Worm (Caenorhabditis elegans) whole organism, L4 larva: ENCODE data around the gene Y55F3AM.13.

Source experiments
- R02D3.7 ChIP-seq: fragments of 150-350 bp; sonication (generic microtip); optimal IDR thresholded peaks from 3 replicates; lab custom pipeline; 2014; ENCODE audit warnings: missing biosample characterization, missing genetic modification characterization
- Y48G9A.11 ChIP-seq: fragments of 200-800 bp; sonication (Bioruptor generic); IDR thresholded peaks from 2 replicates; pipeline ENCODE4 v1.3.6; 2022; ENCODE audit warnings: missing genetic modification reagents, missing genetic modification characterization, missing compliant biosample characterization
- Y5F2A.4 ChIP-seq: fragments of 200-800 bp; sonication (Bioruptor generic); optimal IDR thresholded peaks from 2 replicates; lab custom pipeline; 2018; ENCODE audit warnings: mild to moderate bottlenecking, missing genetic modification characterization, missing compliant biosample characterization
- Y75B8A.6 ChIP-seq: fragments of 200-800 bp; sonication (Bioruptor generic); IDR thresholded peaks from 2 replicates; pipeline ENCODE4 v1.3.6; 2022; ENCODE audit warnings: missing genetic modification reagents, missing genetic modification characterization, missing compliant biosample characterization
- ZK337.2 ChIP-seq: fragments of 200-800 bp; sonication (Bioruptor generic); IDR thresholded peaks from 2 replicates; pipeline ENCODE4 v1.3.6; 2022; ENCODE audit warnings: missing genetic modification reagents, missing genetic modification characterization, missing compliant biosample characterization
- ZK546.5 ChIP-seq, 2 experiments: sonication (generic microtip); optimal IDR thresholded peaks; 2 replicates each; lab custom pipeline; 2017; ENCODE audit warnings: missing biosample characterization in 2 of 2, missing genetic modification characterization in 2 of 2
- aha-1 ChIP-seq: fragments of 150-350 bp; peaks from one replicate; lab custom pipeline; 2014; ENCODE audit warnings: missing biosample characterization, missing genetic modification characterization
- ama-1 ChIP-seq: fragments of 150-350 bp; optimal IDR thresholded peaks from 2 replicates; lab custom pipeline; 2014; ENCODE audit warnings: inconsistent platforms, mixed read lengths
- ceh-44 ChIP-seq: fragments of 200-800 bp; sonication (Bioruptor generic); IDR thresholded peaks from 2 replicates; pipeline ENCODE4 v1.3.6; 2022; ENCODE audit warnings: missing genetic modification reagents, missing genetic modification characterization, missing compliant biosample characterization
- ceh-62 ChIP-seq: sonication (generic microtip); optimal IDR thresholded peaks from 2 replicates; lab custom pipeline; 2017; ENCODE audit warnings: missing biosample characterization, missing genetic modification characterization
- ces-1 ChIP-seq: fragments of 150-350 bp; sonication (generic microtip); optimal IDR thresholded peaks from 4 replicates; lab custom pipeline; 2014; ENCODE audit warnings: missing biosample characterization, missing genetic modification reagents, missing genetic modification characterization
- daf-16 ChIP-seq, 3 experiments: sonication (generic microtip); optimal IDR thresholded peaks; 2 replicates each; lab custom pipeline; 2016 to 2017; ENCODE audit warnings: missing genetic modification characterization in 3 of 3, missing genetic modification reagents in 3 of 3, mild to moderate bottlenecking in 2 of 3, missing compliant biosample characterization in 2 of 3, missing biosample characterization in 1 of 3, moderate library complexity in 1 of 3
- dpl-1 ChIP-seq: fragments of 150-350 bp; optimal IDR thresholded peaks from 2 replicates; lab custom pipeline; 2014; ENCODE audit warnings: missing biosample characterization, missing genetic modification reagents, missing genetic modification characterization
- hif-1 ChIP-seq, 2 experiments: sonication (generic microtip); optimal IDR thresholded peaks; 2 replicates each; lab custom pipeline; 2016 to 2017; ENCODE audit warnings: missing compliant biosample characterization in 2 of 2, missing genetic modification characterization in 2 of 2, missing genetic modification reagents in 2 of 2, missing genotype in 2 of 2, mild to moderate bottlenecking in 1 of 2
- hlh-11 ChIP-seq: fragments of 200-800 bp; sonication (Bioruptor generic); optimal IDR thresholded peaks from 2 replicates; lab custom pipeline; 2018; ENCODE audit warnings: mild to moderate bottlenecking, missing genetic modification characterization, missing compliant biosample characterization
- hlh-30 ChIP-seq: sonication (generic microtip); optimal IDR thresholded peaks from 2 replicates; lab custom pipeline; 2017; ENCODE audit warnings: antibody characterized with exemption, mild to moderate bottlenecking, missing genetic modification characterization, missing compliant biosample characterization; ENCODE audit not compliant: insufficient read depth
- lim-7 ChIP-seq: fragments of 200-800 bp; sonication (Bioruptor generic); IDR thresholded peaks from 2 replicates; pipeline ENCODE4 v1.3.6; 2022; ENCODE audit warnings: missing genetic modification characterization, missing compliant biosample characterization
- lin-29 ChIP-seq: fragments of 200-800 bp; sonication (Bioruptor generic); IDR thresholded peaks from 2 replicates; pipeline ENCODE4 v1.3.6; 2022; ENCODE audit warnings: missing genetic modification reagents, missing genetic modification characterization, missing compliant biosample characterization
- lin-38 ChIP-seq: fragments of 200-800 bp; sonication (Bioruptor generic); IDR thresholded peaks from 2 replicates; pipeline ENCODE4 v1.3.6; 2022; ENCODE audit warnings: missing genetic modification reagents, missing genetic modification characterization, missing compliant biosample characterization
- mep-1 ChIP-seq: fragments of 150-350 bp; sonication (generic microtip); optimal IDR thresholded peaks from 3 replicates; lab custom pipeline; 2014; ENCODE audit warnings: missing biosample characterization, missing genetic modification characterization
- mxl-3 ChIP-seq: fragments of 200-800 bp; sonication (Bioruptor generic); optimal IDR thresholded peaks from 2 replicates; lab custom pipeline; 2018; ENCODE audit warnings: mild to moderate bottlenecking, missing genetic modification characterization, missing compliant biosample characterization
- nhr-10 ChIP-seq: fragments of 150-350 bp; optimal IDR thresholded peaks from 2 replicates; lab custom pipeline; 2014; ENCODE audit warnings: missing biosample characterization, missing genetic modification characterization
- nhr-11 ChIP-seq: fragments of 150-350 bp; optimal IDR thresholded peaks from 2 replicates; lab custom pipeline; 2014; ENCODE audit warnings: missing biosample characterization, missing genetic modification characterization
- nhr-237 ChIP-seq: sonication (generic microtip); optimal IDR thresholded peaks from 2 replicates; lab custom pipeline; 2017; ENCODE audit warnings: missing biosample characterization, missing genetic modification characterization
- nhr-42 ChIP-seq: fragments of 200-800 bp; sonication (Bioruptor generic); IDR thresholded peaks from 2 replicates; pipeline ENCODE4 v1.3.6; 2022; ENCODE audit warnings: missing genetic modification characterization, missing compliant biosample characterization
- nhr-76 ChIP-seq: fragments of 150-350 bp; optimal IDR thresholded peaks from 2 replicates; lab custom pipeline; 2014; ENCODE audit warnings: missing biosample characterization, missing genetic modification characterization
- php-3 ChIP-seq: fragments of 200-800 bp; sonication (Bioruptor generic); IDR thresholded peaks from 2 replicates; pipeline ENCODE4 v1.3.6; 2022; ENCODE audit warnings: missing genetic modification reagents, missing genetic modification characterization, missing compliant biosample characterization
- set-16 ChIP-seq: fragments of 200-800 bp; sonication (Bioruptor generic); IDR thresholded peaks from 2 replicates; pipeline ENCODE4 v1.3.6; 2022; ENCODE audit warnings: missing genetic modification reagents, missing genetic modification characterization, missing compliant biosample characterization
- unc-130 ChIP-seq: sonication (generic microtip); optimal IDR thresholded peaks from 2 replicates; lab custom pipeline; 2016; ENCODE audit warnings: missing genetic modification reagents, missing genetic modification characterization, missing compliant biosample characterization
- vab-7 ChIP-seq: fragments of 200-800 bp; sonication (Bioruptor generic); IDR thresholded peaks from 2 replicates; pipeline ENCODE4 v1.3.6; 2022; ENCODE audit warnings: missing genetic modification reagents, missing genetic modification characterization, missing compliant biosample characterization
- zip-11 ChIP-seq: fragments of 200-800 bp; sonication (Bioruptor generic); IDR thresholded peaks from 2 replicates; pipeline ENCODE4 v1.3.6; 2022; ENCODE audit warnings: missing genetic modification characterization, missing compliant biosample characterization
- zip-2 ChIP-seq: fragments of 150-350 bp; optimal IDR thresholded peaks from 2 replicates; lab custom pipeline; 2014; ENCODE audit warnings: missing biosample characterization, missing genetic modification characterization
- ztf-7 ChIP-seq: fragments of 150-350 bp; optimal IDR thresholded peaks from 2 replicates; lab custom pipeline; 2014; ENCODE audit warnings: missing biosample characterization, missing genetic modification characterization

The Y55F3AM.13 gene

ce11 chrIV:1064289-1064848, 8.3 kb upstream of the Y55F3AM.13 start (continued):
- TF ChIP-seq lin-38 (no peak), nhr-11 (tag; lab: Kevin White, UChicago) (no peak), hlh-30 (tag; lab: Kevin White, UChicago) (peak; percentile 19), vab-7 (no peak), ZK546.5 (tag; optimal IDR thresholded peaks at IDR 0.05; lab: Kevin White, UChicago) (no peak), ztf-7 (tag; lab: Kevin White, UChicago) (no peak), php-3 (GFP tag; lab: Robert Waterston, UW) (0 out of 2 replicates have a peak, but pooled peaks have one; percentile 7), Y5F2A.4 (GFP tag; lab: Kevin White, UChicago) (no peak), nhr-10 (tag; lab: Kevin White, UChicago) (no peak), dpl-1 (GFP tag; lab: Kevin White, UChicago) (no peak), mep-1 (tag; lab: Kevin White, UChicago) (no peak), ceh-44 (no peak), ZK337.2 (GFP tag; lab: Robert Waterston, UW) (no peak), nhr-76 (tag; lab: Kevin White, UChicago) (no peak), unc-130 (no peak), R02D3.7 (tag; lab: Kevin White, UChicago) (no peak), ces-1 (GFP tag; lab: Kevin White, UChicago) (no peak), nhr-42 (GFP tag; lab: Robert Waterston, UW) (peak; percentile 30; the same call in 1 of the 2 replicates), hlh-11 (peak; percentile 85), zip-11 (GFP tag; lab: Robert Waterston, UW) (no peak), set-16 (GFP tag; lab: Robert Waterston, UW) (peak; percentile 82), Y75B8A.6 (GFP tag; lab: Robert Waterston, UW) (no peak), ceh-62 (tag; lab: Kevin White, UChicago) (no peak), nhr-237 (no peak), aha-1 (tag; lab: Kevin White, UChicago) (peak; percentile 46), hif-1 (tag; optimal IDR thresholded peaks at IDR 0.05; lab: Kevin White, UChicago) (peak in 1 of 2 experiments; percentile 39), mxl-3 (no peak), daf-16 (GFP tag; optimal IDR thresholded peaks at IDR 0.05; lab: Kevin White, UChicago) (peak in 1 of 2 experiments; percentile 92), daf-16 (tag; optimal IDR thresholded peaks at IDR 0.05; lab: Kevin White, UChicago) (peak; percentile 77), lin-29 (GFP tag; lab: Robert Waterston, UW) (no peak), zip-2 (tag; lab: Kevin White, UChicago) (no peak), lim-7 (GFP tag; lab: Robert Waterston, UW) (no peak)

- no peak for TF ChIP-seq daf-16 (GFP tag; optimal IDR thresholded peaks at IDR 0.05; lab: Kevin White, UChicago)
- TF ChIP-seq daf-16 (tag; optimal IDR thresholded peaks at IDR 0.05; lab: Kevin White, UChicago), result peak; percentile 6
- no peak for TF ChIP-seq ama-1
- TF ChIP-seq Y48G9A.11 (GFP tag; lab: Robert Waterston, UW), result 0 out of 2 replicates have a peak, but pooled peaks have one; percentile 16
Observed at ce11 chrIV:1063058-1063457, 6.9 kb upstream of the Y55F3AM.13 start.

- 0 out of 2 replicates have a peak, but pooled peaks have one; percentile 8 for TF ChIP-seq set-16 (GFP tag; lab: Robert Waterston, UW)
- 0 out of 2 replicates have a peak, but pooled peaks have one; percentile 20 for TF ChIP-seq lin-38
- TF ChIP-seq Y48G9A.11 (GFP tag; lab: Robert Waterston, UW), result 0 out of 2 replicates have a peak, but pooled peaks have one; percentile 44
Observed at ce11 chrIV:1061689-1062088, 5.6 kb upstream of the Y55F3AM.13 start.

ce11 chrIV:1058504-1058903, 2.4 kb upstream of the Y55F3AM.13 start:
- TF ChIP-seq Y48G9A.11 (GFP tag; lab: Robert Waterston, UW) (peak; percentile 90), daf-16 (GFP tag; optimal IDR thresholded peaks at IDR 0.05; lab: Kevin White, UChicago) (no peak), daf-16 (tag; optimal IDR thresholded peaks at IDR 0.05; lab: Kevin White, UChicago) (peak; percentile 7), set-16 (GFP tag; lab: Robert Waterston, UW) (no peak)
